Fruit fly (Drosophila melanogaster) Kc167 (cell line): ENCODE results near the gene Gbs-76A.

ENCODE experiments used
- Myc ChIP-seq: fragments of >200 bp; optimal IDR thresholded peaks from 2 replicates; lab custom pipeline; 2017; ENCODE audit warnings: missing external identifiers
- insv ChIP-seq: fragments of >200 bp; optimal IDR thresholded peaks from 3 replicates; lab custom pipeline; 2018; ENCODE audit warnings: missing external identifiers
- psq ChIP-seq: fragments of >200 bp; optimal IDR thresholded peaks from 2 replicates; lab custom pipeline; 2017; ENCODE audit warnings: missing external identifiers

- TF ChIP-seq psq (lab: Kevin White, UChicago) = no peak
- no peak for TF ChIP-seq insv (lab: Kevin White, UChicago)
- TF ChIP-seq Myc = no peak
Observed at dm6 chr3L:19263480-19264140, 29.0 kb downstream of the Gbs-76A start, which contains the start of the genes CG42374 and Mettl5.
